Worm (Caenorhabditis elegans) whole organism, L2 larva: ENCODE results near the gene ints-2.
A peak's percentile ranks its signal among the peaks of the same experiment; 100 is the strongest.

Source experiments
- C34F6.9 ChIP-seq: fragments of 150-350 bp; optimal IDR thresholded peaks from 2 replicates; lab custom pipeline; 2014; ENCODE audit warnings: missing biosample characterization, missing genetic modification characterization
- F13H6.1 ChIP-seq: sonication (generic microtip); optimal IDR thresholded peaks from 2 replicates; lab custom pipeline; 2016; ENCODE audit warnings: missing genetic modification characterization, missing compliant biosample characterization
- R02D3.7 ChIP-seq: fragments of 150-350 bp; optimal IDR thresholded peaks from 2 replicates; lab custom pipeline; 2014; ENCODE audit warnings: missing biosample characterization, missing genetic modification characterization
- Y55F3AM.14 ChIP-seq: fragments of 200-800 bp; sonication (Bioruptor generic); optimal IDR thresholded peaks from 2 replicates; lab custom pipeline; 2018; ENCODE audit warnings: mild to moderate bottlenecking, missing genetic modification characterization, missing compliant biosample characterization
- ZK546.5 ChIP-seq: sonication (generic microtip); optimal IDR thresholded peaks from 2 replicates; lab custom pipeline; 2017; ENCODE audit warnings: missing biosample characterization, missing genetic modification characterization
- aly-2 ChIP-seq: fragments of 150-350 bp; optimal IDR thresholded peaks from 2 replicates; lab custom pipeline; 2014; ENCODE audit warnings: missing biosample characterization, missing genetic modification characterization
- ama-1 ChIP-seq: fragments of 150-350 bp; optimal IDR thresholded peaks from 2 replicates; lab custom pipeline; 2018; ENCODE audit warnings: inconsistent platforms
- blmp-1 ChIP-seq: sonication (generic microtip); optimal IDR thresholded peaks from 2 replicates; lab custom pipeline; 2017; ENCODE audit warnings: missing genetic modification characterization, mild to moderate bottlenecking, missing compliant biosample characterization, antibody characterized with exemption, moderate library complexity; ENCODE audit not compliant: insufficient read depth
- ceh-16 ChIP-seq: fragments of 150-350 bp; optimal IDR thresholded peaks from 2 replicates; lab custom pipeline; 2014; ENCODE audit warnings: missing biosample characterization, missing genetic modification characterization
- crh-2 ChIP-seq: sonication (generic microtip); optimal IDR thresholded peaks from 2 replicates; lab custom pipeline; 2017; ENCODE audit warnings: missing biosample characterization, missing genetic modification characterization
- egl-27 ChIP-seq: sonication (generic microtip); optimal IDR thresholded peaks from 3 replicates; lab custom pipeline; 2017; ENCODE audit warnings: missing biosample characterization, missing genetic modification reagents, missing genetic modification characterization
- elt-1 ChIP-seq: fragments of 150-350 bp; optimal IDR thresholded peaks from 2 replicates; lab custom pipeline; 2014; ENCODE audit warnings: missing biosample characterization, missing genetic modification characterization
- elt-3 ChIP-seq: sonication (generic microtip); optimal IDR thresholded peaks from 2 replicates; lab custom pipeline; 2017; ENCODE audit warnings: missing biosample characterization, missing genetic modification characterization
- fos-1 ChIP-seq: fragments of 150-350 bp; optimal IDR thresholded peaks from 2 replicates; lab custom pipeline; 2014; ENCODE audit warnings: missing biosample characterization, missing genetic modification characterization
- gmeb-1 ChIP-seq: fragments of 150-350 bp; optimal IDR thresholded peaks from 2 replicates; lab custom pipeline; 2014; ENCODE audit warnings: missing biosample characterization, missing genetic modification characterization
- lin-11 ChIP-seq: fragments of 150-350 bp; sonication (generic microtip); optimal IDR thresholded peaks from 2 replicates; lab custom pipeline; 2014; ENCODE audit warnings: missing biosample characterization, missing genetic modification characterization, inconsistent platforms, mixed read lengths
- lin-13 ChIP-seq: fragments of 150-350 bp; optimal IDR thresholded peaks from 2 replicates; lab custom pipeline; 2014; ENCODE audit warnings: missing biosample characterization, missing genetic modification reagents, missing genetic modification characterization
- lin-39 ChIP-seq: fragments of 150-350 bp; optimal IDR thresholded peaks from 2 replicates; lab custom pipeline; 2014; ENCODE audit warnings: missing biosample characterization, missing genetic modification reagents, missing genetic modification characterization
- mbf-1 ChIP-seq: sonication (generic microtip); optimal IDR thresholded peaks from 2 replicates; lab custom pipeline; 2017; ENCODE audit warnings: missing biosample characterization, missing genetic modification characterization
- mdl-1 ChIP-seq, 2 experiments: fragments of 150-350 bp in 1 of 2; sonication (generic microtip) in 1 of 2; optimal IDR thresholded peaks; 2 replicates each; lab custom pipeline; 2017; ENCODE audit warnings: missing biosample characterization in 2 of 2, missing genetic modification characterization in 2 of 2
- nhr-10 ChIP-seq: sonication (generic microtip); optimal IDR thresholded peaks from 2 replicates; lab custom pipeline; 2017; ENCODE audit warnings: missing biosample characterization, missing genetic modification characterization
- nhr-11 ChIP-seq: fragments of 150-350 bp; optimal IDR thresholded peaks from 2 replicates; lab custom pipeline; 2014; ENCODE audit warnings: missing biosample characterization, missing genetic modification characterization
- nhr-129 ChIP-seq: fragments of 150-350 bp; optimal IDR thresholded peaks from 2 replicates; lab custom pipeline; 2014; ENCODE audit warnings: missing biosample characterization, missing genetic modification characterization
- nhr-21 ChIP-seq: fragments of 150-350 bp; optimal IDR thresholded peaks from 2 replicates; lab custom pipeline; 2014; ENCODE audit warnings: missing biosample characterization, missing genetic modification characterization
- nhr-23 ChIP-seq: fragments of 150-350 bp; optimal IDR thresholded peaks from 2 replicates; lab custom pipeline; 2014; ENCODE audit warnings: missing biosample characterization, missing genetic modification reagents, missing genetic modification characterization
- nhr-237 ChIP-seq: fragments of 150-350 bp; optimal IDR thresholded peaks from 2 replicates; lab custom pipeline; 2014; ENCODE audit warnings: missing biosample characterization, missing genetic modification characterization
- nhr-6 ChIP-seq: fragments of 150-350 bp; optimal IDR thresholded peaks from 2 replicates; lab custom pipeline; 2014; ENCODE audit warnings: missing biosample characterization, missing genetic modification characterization
- peb-1 ChIP-seq: fragments of 150-350 bp; optimal IDR thresholded peaks from 2 replicates; lab custom pipeline; 2014; ENCODE audit warnings: missing biosample characterization, missing genetic modification characterization
- skn-1 ChIP-seq: sonication (generic microtip); optimal IDR thresholded peaks from 2 replicates; lab custom pipeline; 2017; ENCODE audit warnings: missing biosample characterization, missing genetic modification characterization
- sma-9 ChIP-seq, 2 experiments: fragments of 150-350 bp in 1 of 2; sonication (generic microtip) in 1 of 2; optimal IDR thresholded peaks; 2 replicates each; lab custom pipeline; 2014 to 2016; ENCODE audit warnings: missing genetic modification characterization in 2 of 2, mild to moderate bottlenecking in 1 of 2, missing biosample characterization in 1 of 2, missing compliant biosample characterization in 1 of 2, missing genetic modification reagents in 1 of 2, moderate library complexity in 1 of 2
- snpc-4 ChIP-seq: fragments of 150-350 bp; optimal IDR thresholded peaks from 2 replicates; lab custom pipeline; 2014; ENCODE audit warnings: missing biosample characterization, missing genetic modification characterization
- unc-39 ChIP-seq: fragments of 150-350 bp; optimal IDR thresholded peaks from 2 replicates; lab custom pipeline; 2014; ENCODE audit warnings: missing biosample characterization, missing genetic modification characterization
- unc-55 ChIP-seq: fragments of 150-350 bp; sonication (generic microtip); optimal IDR thresholded peaks from 3 replicates; lab custom pipeline; 2014; ENCODE audit warnings: missing biosample characterization, missing genetic modification reagents, missing genetic modification characterization
- unc-62 ChIP-seq: fragments of 150-350 bp; optimal IDR thresholded peaks from 2 replicates; lab custom pipeline; 2014; ENCODE audit warnings: missing biosample characterization, missing genetic modification reagents, missing genetic modification characterization
- zag-1 ChIP-seq: fragments of 150-350 bp; optimal IDR thresholded peaks from 2 replicates; lab custom pipeline; 2014; ENCODE audit warnings: missing biosample characterization, missing genetic modification characterization
- ztf-11 ChIP-seq: sonication (generic microtip); optimal IDR thresholded peaks from 2 replicates; lab custom pipeline; 2017; ENCODE audit warnings: missing biosample characterization, missing genetic modification characterization
- ztf-4 ChIP-seq: fragments of 150-350 bp; optimal IDR thresholded peaks from 2 replicates; lab custom pipeline; 2014; ENCODE audit warnings: missing biosample characterization, missing genetic modification characterization

Gene ints-2

ce11 chrV:14215106-14215505, 29.6 kb downstream of the ints-2 start, which contains the start of gene T16A9.5:
Gene T16A9.5 (minus strand): TSS chrV:14215206.
- TF ChIP-seq nhr-21 (tag; lab: Kevin White, UChicago) (no peak), unc-55 (GFP tag; lab: Kevin White, UChicago) (no peak), gmeb-1 (no peak), nhr-6 (tag; lab: Kevin White, UChicago) (no peak), crh-2 (tag; lab: Kevin White, UChicago) (no peak), mbf-1 (tag; lab: Kevin White, UChicago) (no peak), nhr-10 (no peak), nhr-237 (tag; lab: Kevin White, UChicago) (no peak), egl-27 (no peak), fos-1 (tag; lab: Kevin White, UChicago) (no peak)

- TF ChIP-seq Y55F3AM.14 (no peak), snpc-4 (tag; lab: Kevin White, UChicago) (no peak), sma-9 (GFP tag; optimal IDR thresholded peaks at IDR 0.05; lab: Kevin White, UChicago) (no peak), sma-9 (tag; optimal IDR thresholded peaks at IDR 0.05; lab: Kevin White, UChicago) (no peak), mdl-1 (tag; optimal IDR thresholded peaks at IDR 0.05; lab: Kevin White, UChicago) (no peak), nhr-129 (tag; lab: Kevin White, UChicago) (no peak), peb-1 (tag; lab: Kevin White, UChicago) (no peak), lin-11 (no peak), F13H6.1 (tag; lab: Kevin White, UChicago) (no peak), elt-1 (tag; lab: Kevin White, UChicago) (no peak), C34F6.9 (no peak), R02D3.7 (tag; lab: Kevin White, UChicago) (no peak), unc-39 (tag; lab: Kevin White, UChicago) (no peak), aly-2 (tag; lab: Kevin White, UChicago) (no peak), skn-1 (tag; lab: Kevin White, UChicago) (no peak), crh-2 (tag; lab: Kevin White, UChicago) (no peak), ztf-11 (no peak), nhr-10 (no peak)
Observed at ce11 chrV:14223141-14223540, 37.7 kb downstream of the ints-2 start.

ce11 chrV:14226373-14226772, 40.9 kb downstream of the ints-2 start, which contains the start of gene nep-21:
Gene nep-21 (minus strand): TSS chrV:14226473.
- TF ChIP-seq nhr-23 (no peak), unc-39 (tag; lab: Kevin White, UChicago) (no peak), F13H6.1 (tag; lab: Kevin White, UChicago) (no peak)

ce11 chrV:14230788-14231583, 45.5 kb downstream of the ints-2 start:
- TF ChIP-seq nhr-6 (tag; lab: Kevin White, UChicago): no peak
- TF ChIP-seq fos-1 (tag; lab: Kevin White, UChicago): no peak
- TF ChIP-seq blmp-1: no peak
- TF ChIP-seq nhr-11: no peak
- TF ChIP-seq elt-3 (tag; lab: Kevin White, UChicago): no peak

ce11 chrV:14231656-14232055, 46.2 kb downstream of the ints-2 start:
- TF ChIP-seq ceh-16 (tag; lab: Kevin White, UChicago) (no peak), fos-1 (tag; lab: Kevin White, UChicago) (peak; percentile 4)

ce11 chrV:14235942-14236341, 50.5 kb downstream of the ints-2 start, which contains the start of gene ent-3:
Gene ent-3 (minus strand): TSS chrV:14236042.
- TF ChIP-seq lin-13 (GFP tag; lab: Kevin White, UChicago): no peak
- no peak for TF ChIP-seq nhr-6 (tag; lab: Kevin White, UChicago)
- TF ChIP-seq Y55F3AM.14: no peak
- no peak for TF ChIP-seq nhr-129 (tag; lab: Kevin White, UChicago)
- TF ChIP-seq aly-2 (tag; lab: Kevin White, UChicago): no peak
- TF ChIP-seq unc-39 (tag; lab: Kevin White, UChicago): no peak
- no peak for TF ChIP-seq R02D3.7 (tag; lab: Kevin White, UChicago)
- no peak for TF ChIP-seq ZK546.5 (tag; lab: Kevin White, UChicago)
- no peak for TF ChIP-seq nhr-237 (tag; lab: Kevin White, UChicago)
- TF ChIP-seq egl-27: no peak
- TF ChIP-seq unc-62 (GFP tag; lab: Kevin White, UChicago): no peak
- TF ChIP-seq ama-1: no peak
- no peak for TF ChIP-seq nhr-11
- no peak for TF ChIP-seq lin-39 (tag; lab: Kevin White, UChicago)
- TF ChIP-seq zag-1 (tag; lab: Kevin White, UChicago): no peak
- TF ChIP-seq elt-3 (tag; lab: Kevin White, UChicago): no peak
- no peak for TF ChIP-seq C34F6.9
- TF ChIP-seq ztf-4 (tag; lab: Kevin White, UChicago): no peak
- TF ChIP-seq sma-9 (GFP tag; optimal IDR thresholded peaks at IDR 0.05; lab: Kevin White, UChicago): no peak
- no peak for TF ChIP-seq sma-9 (tag; optimal IDR thresholded peaks at IDR 0.05; lab: Kevin White, UChicago)
- TF ChIP-seq gmeb-1: no peak
